Worm (Caenorhabditis elegans): Measurements from ENCODE around the gene ZK742.6.

DNA sequence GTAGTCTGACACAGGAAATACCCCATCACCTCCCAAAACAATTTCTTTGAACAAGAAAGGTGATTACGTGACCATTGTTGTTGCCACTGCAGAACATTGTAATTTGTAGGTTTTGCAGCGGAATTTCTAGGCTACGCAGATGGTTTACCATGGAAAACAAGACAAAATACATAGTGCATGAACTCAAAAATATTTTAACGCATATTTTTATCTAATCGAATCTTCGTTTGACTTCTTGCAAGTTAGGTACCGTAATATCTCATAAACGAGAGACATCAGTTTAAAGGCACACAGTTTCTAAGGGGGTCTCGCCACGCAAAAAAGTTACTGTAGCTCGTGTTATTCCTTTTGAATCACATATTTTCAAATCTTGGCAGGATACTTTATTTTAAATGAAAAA is 35.7 kb downstream of the ZK742.6 start:
- TF ChIP-seq tbx-2 (tag; optimal IDR thresholded peaks at IDR 0.05), result no peak
- TF ChIP-seq snpc-4 (tag; optimal IDR thresholded peaks at IDR 0.05), result no peak
- no peak for TF ChIP-seq ceh-16 (tag; optimal IDR thresholded peaks at IDR 0.05)
- TF ChIP-seq ztf-11 (tag; optimal IDR thresholded peaks at IDR 0.05), result no peak
- TF ChIP-seq nhr-28 (tag; optimal IDR thresholded peaks at IDR 0.05), result no peak
- TF ChIP-seq nhr-11 (tag; optimal IDR thresholded peaks at IDR 0.05), result no peak
